Worm (Caenorhabditis elegans): ENCODE results near the gene C33H5.2.

Gene C33H5.2

ce11 chrIV:7804740-7805139 is at the start of gene C33H5.2:
Gene C33H5.2 (plus strand): TSS chrIV:7805040.
- TF ChIP-seq flh-1 (GFP tag; optimal IDR thresholded peaks at IDR 0.05) (no peak), elt-1 (tag; optimal IDR thresholded peaks at IDR 0.05; ENCODE audit: borderline replicate concordance, insufficient read depth) (peak; percentile 64)

ce11 chrIV:7757245-7757644 is 47.6 kb upstream of the C33H5.2 start, which contains the start of gene C46A5.4:
Gene C46A5.4 (minus strand): TSS chrIV:7757345.
- no peak for TF ChIP-seq hlh-1 (tag; optimal IDR thresholded peaks at IDR 0.05)
- no peak for TF ChIP-seq elt-1 (tag; optimal IDR thresholded peaks at IDR 0.05; ENCODE audit: borderline replicate concordance, insufficient read depth)
- TF ChIP-seq zip-8 (tag; optimal IDR thresholded peaks at IDR 0.05): peak; percentile 57

ce11 chrIV:7759527-7759926 is 45.3 kb upstream of the C33H5.2 start, which contains the start of gene dsb-3:
Gene dsb-3 (minus strand): TSS chrIV:7759627.
- TF ChIP-seq elt-1 (tag; optimal IDR thresholded peaks at IDR 0.05; ENCODE audit: borderline replicate concordance, insufficient read depth) (no peak), nhr-28 (tag; optimal IDR thresholded peaks at IDR 0.05) (no peak), ceh-43 (GFP tag; optimal IDR thresholded peaks at IDR 0.05) (no peak), lsy-2 (tag; optimal IDR thresholded peaks at IDR 0.05) (no peak), blmp-1 (tag; optimal IDR thresholded peaks at IDR 0.05) (no peak), mep-1 (tag; optimal IDR thresholded peaks at IDR 0.05) (no peak), tbx-8 (GFP tag; optimal IDR thresholded peaks at IDR 0.05) (no peak), snpc-4 (tag; optimal IDR thresholded peaks at IDR 0.05) (no peak), ztf-11 (tag; optimal IDR thresholded peaks at IDR 0.05) (no peak), ces-1 (GFP tag; optimal IDR thresholded peaks at IDR 0.05) (no peak), drap-1 (GFP tag; optimal IDR thresholded peaks at IDR 0.05) (no peak), sem-2 (GFP tag; optimal IDR thresholded peaks at IDR 0.05) (no peak), unc-62 (GFP tag; optimal IDR thresholded peaks at IDR 0.05) (no peak), unc-39 (tag; optimal IDR thresholded peaks at IDR 0.05) (no peak)

- TF ChIP-seq sem-2 (GFP tag; optimal IDR thresholded peaks at IDR 0.05) (no peak), nhr-2 (tag; optimal IDR thresholded peaks at IDR 0.05) (no peak), unc-39 (tag; optimal IDR thresholded peaks at IDR 0.05) (no peak), unc-120 (tag; optimal IDR thresholded peaks at IDR 0.05; ENCODE audit: poor library complexity, severe bottlenecking) (no peak), nhr-76 (tag; optimal IDR thresholded peaks at IDR 0.05) (no peak), unc-62 (GFP tag; optimal IDR thresholded peaks at IDR 0.05) (no peak), nhr-237 (tag; optimal IDR thresholded peaks at IDR 0.05) (no peak), flh-1 (GFP tag; optimal IDR thresholded peaks at IDR 0.05) (no peak), mep-1 (tag; optimal IDR thresholded peaks at IDR 0.05) (no peak), nhr-12 (tag; optimal IDR thresholded peaks at IDR 0.05) (no peak), lin-13 (tag; optimal IDR thresholded peaks at IDR 0.05) (no peak), drap-1 (GFP tag; optimal IDR thresholded peaks at IDR 0.05) (no peak), bed-3 (GFP tag; optimal IDR thresholded peaks at IDR 0.05) (no peak), nhr-28 (tag; optimal IDR thresholded peaks at IDR 0.05) (no peak), ceh-39 (tag; optimal IDR thresholded peaks at IDR 0.05) (no peak), tbx-8 (GFP tag; optimal IDR thresholded peaks at IDR 0.05) (no peak)
These were observed 44.7 kb upstream of the C33H5.2 start, which contains the start of gene del-7 for ce11 chrIV:7760117-7760516. Gene del-7 (plus strand): TSS chrIV:7760417.

- TF ChIP-seq nhr-76 (tag; optimal IDR thresholded peaks at IDR 0.05): no peak
- no peak for TF ChIP-seq unc-39 (tag; optimal IDR thresholded peaks at IDR 0.05)
These were observed 41.1 kb upstream of the C33H5.2 start, which contains the start of the genes C46A5.6 and C46A5.1 for ce11 chrIV:7763748-7764147. Gene C46A5.6 (minus strand): TSS chrIV:7763848. Gene C46A5.1 (plus strand): TSS chrIV:7763931.

ce11 chrIV:7764319-7764718 is 40.5 kb upstream of the C33H5.2 start:
- TF ChIP-seq lsy-2 (tag; optimal IDR thresholded peaks at IDR 0.05) (no peak), ceh-39 (tag; optimal IDR thresholded peaks at IDR 0.05) (no peak), tbx-8 (GFP tag; optimal IDR thresholded peaks at IDR 0.05) (no peak), snpc-4 (tag; optimal IDR thresholded peaks at IDR 0.05) (no peak), sem-2 (GFP tag; optimal IDR thresholded peaks at IDR 0.05) (no peak), blmp-1 (tag; optimal IDR thresholded peaks at IDR 0.05) (no peak), nhr-76 (tag; optimal IDR thresholded peaks at IDR 0.05) (no peak), mab-5 (tag; optimal IDR thresholded peaks at IDR 0.05) (no peak)

ce11 chrIV:7770162-7770561 is 34.7 kb upstream of the C33H5.2 start, which contains the start of gene rdl-1:
Gene rdl-1 (minus strand): TSS chrIV:7770262.
- TF ChIP-seq lin-13 (tag; optimal IDR thresholded peaks at IDR 0.05) (no peak), hlh-1 (tag; optimal IDR thresholded peaks at IDR 0.05) (no peak), lsy-2 (tag; optimal IDR thresholded peaks at IDR 0.05) (no peak), snpc-4 (tag; optimal IDR thresholded peaks at IDR 0.05) (no peak), nhr-237 (tag; optimal IDR thresholded peaks at IDR 0.05) (no peak)
